Fruit fly (Drosophila melanogaster): ENCODE data around the gene CrebA.

CrebA gene

DNA sequence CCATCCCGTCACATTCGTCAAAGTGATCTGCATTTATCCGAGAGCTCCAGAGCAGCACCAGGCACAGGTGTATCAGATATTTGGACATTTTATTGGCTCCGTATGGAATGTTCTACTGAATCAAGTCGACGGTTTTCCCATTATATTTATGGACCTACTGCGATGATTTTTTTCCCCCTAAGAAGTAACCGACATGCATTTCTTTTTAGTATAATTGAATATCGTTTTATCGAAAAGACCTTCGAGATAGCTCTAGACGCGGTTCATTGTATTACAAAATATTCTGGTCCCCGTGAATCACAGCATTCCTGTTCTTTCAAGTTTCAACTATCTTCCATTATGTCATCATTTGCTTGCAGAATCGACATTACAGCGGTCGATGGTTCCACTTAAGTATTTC lies 6.1 kb upstream of the CrebA start, which contains the start of gene obst-H:
Gene obst-H, minus strand, starts transcription at position 101 of the 400 bp plus-strand sequence.
- no peak for TF ChIP-seq pan (optimal IDR thresholded peaks at IDR 0.05)
- no peak for TF ChIP-seq pan (GFP tag; optimal IDR thresholded peaks at IDR 0.05 in 1 of 2, IDR thresholded peaks at IDR 0.05 in 1 of 2)
- TF ChIP-seq sens (GFP tag): peak; percentile 7

DNA sequence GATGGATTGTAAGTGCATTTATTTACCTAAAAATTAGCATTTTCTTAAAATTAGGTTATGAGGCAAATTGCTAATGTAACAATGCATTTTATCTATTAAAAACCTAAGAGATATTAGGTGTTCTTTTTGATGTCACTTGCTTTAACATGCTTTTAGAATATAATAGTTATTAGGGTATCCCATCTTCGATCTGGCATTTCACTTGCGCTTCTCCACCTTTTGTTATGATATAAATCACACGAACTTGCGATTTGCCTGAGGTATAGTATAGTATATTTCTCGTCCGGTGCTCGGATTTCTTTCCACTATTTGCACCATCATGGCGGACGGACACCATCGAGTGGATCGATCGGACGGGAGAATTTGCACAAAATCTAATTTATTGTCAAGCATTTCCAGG lies 5.1 kb upstream of the CrebA start:
- peak; percentile 66 for TF ChIP-seq Med (GFP tag)
- peak; percentile 58 for TF ChIP-seq D19A (tag; optimal IDR thresholded peaks at IDR 0.05)
- no peak for TF ChIP-seq pan (optimal IDR thresholded peaks at IDR 0.05)
- no peak for TF ChIP-seq pan (GFP tag; optimal IDR thresholded peaks at IDR 0.05 in 1 of 2, IDR thresholded peaks at IDR 0.05 in 1 of 2)

DNA sequence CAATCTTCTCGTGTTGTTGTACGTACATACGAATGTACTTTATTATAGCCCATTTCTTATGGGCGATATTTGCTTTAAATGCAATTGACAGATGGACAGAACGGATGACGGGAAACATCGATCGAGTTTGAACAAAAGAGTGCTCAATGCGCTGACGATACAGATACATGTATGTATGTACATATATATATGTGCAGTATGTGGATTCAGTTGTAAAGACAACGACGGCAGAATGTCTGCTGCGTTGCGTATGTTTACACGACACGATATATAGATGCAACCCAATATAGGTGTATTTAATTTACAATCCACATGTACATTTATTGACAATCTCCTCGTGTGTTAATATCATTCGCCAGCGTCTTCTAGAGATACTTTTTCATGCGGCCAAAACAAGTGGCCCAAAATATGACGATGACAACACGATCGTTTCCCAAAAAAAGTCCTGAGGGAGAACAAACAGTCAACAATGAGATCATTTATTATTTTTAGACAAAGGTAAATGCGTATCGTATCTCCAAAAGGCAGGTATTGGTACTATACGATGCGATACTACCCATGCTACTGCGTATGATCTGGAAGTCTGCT lies 4.5 kb upstream of the CrebA start:
- TF ChIP-seq CG12744 (GFP tag; optimal IDR thresholded peaks at IDR 0.05) (no peak), CG8924 (tag; optimal IDR thresholded peaks at IDR 0.05) (peak; percentile 3), fd96Cb (tag; optimal IDR thresholded peaks at IDR 0.05) (no peak), CG11723 (GFP tag; optimal IDR thresholded peaks at IDR 0.05) (peak; percentile 39), CG12769 (tag; optimal IDR thresholded peaks at IDR 0.05) (peak; percentile 66), CG5180 (GFP tag; optimal IDR thresholded peaks at IDR 0.05) (peak; percentile 33), CG9437 (GFP tag; optimal IDR thresholded peaks at IDR 0.05) (no peak), CG4424 (GFP tag; optimal IDR thresholded peaks at IDR 0.05) (no peak), D (optimal IDR thresholded peaks at IDR 0.05) (no peak), D (GFP tag; optimal IDR thresholded peaks at IDR 0.05) (peak; percentile 17), kni (GFP tag; optimal IDR thresholded peaks at IDR 0.05) (peak; percentile 76), Med (GFP tag) (peak; percentile 36), bsh (GFP tag; optimal IDR thresholded peaks at IDR 0.05) (peak in 1 of 2 experiments; percentile 34), Sry-β (GFP tag; optimal IDR thresholded peaks at IDR 0.05) (peak; percentile 3), danr (GFP tag; IDR thresholded peaks at IDR 0.05) (no peak), CG4328 (GFP tag; optimal IDR thresholded peaks at IDR 0.05) (peak; percentile 29), CG1603 (tag; optimal IDR thresholded peaks at IDR 0.05) (peak; percentile 28), tap (tag; optimal IDR thresholded peaks at IDR 0.05) (peak; percentile 0), nom (GFP tag; optimal IDR thresholded peaks at IDR 0.05) (peak; percentile 32), CG3407 (GFP tag; optimal IDR thresholded peaks at IDR 0.05) (peak; percentile 23), seq (GFP tag; IDR thresholded peaks at IDR 0.05) (no peak), CG12071 (GFP tag; optimal IDR thresholded peaks at IDR 0.05) (peak; percentile 26), CG10209 (GFP tag; optimal IDR thresholded peaks at IDR 0.05) (peak; percentile 2), ATbp (GFP tag; optimal IDR thresholded peaks at IDR 0.05) (peak; percentile 52), lov (optimal IDR thresholded peaks at IDR 0.05) (no peak), lov (GFP tag; IDR thresholded peaks at IDR 0.05) (no peak), CG33557 (GFP tag; optimal IDR thresholded peaks at IDR 0.05) (peak; percentile 57), CG12299 (tag; optimal IDR thresholded peaks at IDR 0.05) (peak; percentile 35), CG4707 (GFP tag; optimal IDR thresholded peaks at IDR 0.05) (peak; percentile 40), fru (optimal IDR thresholded peaks at IDR 0.05) (no peak), CG7786 (GFP tag; optimal IDR thresholded peaks at IDR 0.05) (no peak), wek (GFP tag; optimal IDR thresholded peaks at IDR 0.05) (peak; percentile 43), sens (GFP tag) (peak; percentile 75), CG31365 (tag; optimal IDR thresholded peaks at IDR 0.05) (no peak), ato (GFP tag; IDR thresholded peaks at IDR 0.05; ENCODE audit: partially characterized antibody) (no peak), H15 (GFP tag; IDR thresholded peaks at IDR 0.05) (no peak), CG17568 (GFP tag; optimal IDR thresholded peaks at IDR 0.05) (peak; percentile 19), HmgD (GFP tag; optimal IDR thresholded peaks at IDR 0.05) (no peak), CG6254 (GFP tag; optimal IDR thresholded peaks at IDR 0.05) (peak; percentile 1), CG8281 (tag; optimal IDR thresholded peaks at IDR 0.05) (peak; percentile 54), MTF-1 (GFP tag; optimal IDR thresholded peaks at IDR 0.05; ENCODE audit: borderline replicate concordance) (peak; percentile 32), mld (GFP tag; IDR thresholded peaks at IDR 0.05; ENCODE audit: partially characterized antibody) (no peak)

All from whole organism, embryonic.